Worm (Caenorhabditis elegans) whole organism, L2 larva: ENCODE data around the gene wip-1.

Experiments used
- egl-27 ChIP-seq: sonication (generic microtip); optimal IDR thresholded peaks from 3 replicates; lab custom pipeline; 2017; ENCODE audit warnings: missing biosample characterization, missing genetic modification reagents, missing genetic modification characterization
- lin-39 ChIP-seq: fragments of 150-350 bp; optimal IDR thresholded peaks from 2 replicates; lab custom pipeline; 2014; ENCODE audit warnings: missing biosample characterization, missing genetic modification reagents, missing genetic modification characterization
- lsy-2 ChIP-seq, 2 experiments: fragments of 150-350 bp in 1 of 2; sonication (generic microtip) in 1 of 2; optimal IDR thresholded peaks; 2 replicates each; lab custom pipeline; 2014 to 2017; ENCODE audit warnings: missing biosample characterization in 2 of 2, missing genetic modification characterization in 2 of 2
- mbf-1 ChIP-seq: sonication (generic microtip); optimal IDR thresholded peaks from 2 replicates; lab custom pipeline; 2017; ENCODE audit warnings: missing biosample characterization, missing genetic modification characterization
- nhr-11 ChIP-seq: fragments of 150-350 bp; optimal IDR thresholded peaks from 2 replicates; lab custom pipeline; 2014; ENCODE audit warnings: missing biosample characterization, missing genetic modification characterization
- nhr-25 ChIP-seq: fragments of 150-350 bp; sonication (generic microtip); optimal IDR thresholded peaks from 3 replicates; lab custom pipeline; 2014; ENCODE audit warnings: missing biosample characterization, missing genetic modification characterization
- nhr-6 ChIP-seq: fragments of 150-350 bp; optimal IDR thresholded peaks from 2 replicates; lab custom pipeline; 2014; ENCODE audit warnings: missing biosample characterization, missing genetic modification characterization
- skn-1 ChIP-seq: sonication (generic microtip); optimal IDR thresholded peaks from 2 replicates; lab custom pipeline; 2017; ENCODE audit warnings: missing biosample characterization, missing genetic modification characterization
- snpc-4 ChIP-seq: fragments of 150-350 bp; optimal IDR thresholded peaks from 2 replicates; lab custom pipeline; 2014; ENCODE audit warnings: missing biosample characterization, missing genetic modification characterization

DNA sequence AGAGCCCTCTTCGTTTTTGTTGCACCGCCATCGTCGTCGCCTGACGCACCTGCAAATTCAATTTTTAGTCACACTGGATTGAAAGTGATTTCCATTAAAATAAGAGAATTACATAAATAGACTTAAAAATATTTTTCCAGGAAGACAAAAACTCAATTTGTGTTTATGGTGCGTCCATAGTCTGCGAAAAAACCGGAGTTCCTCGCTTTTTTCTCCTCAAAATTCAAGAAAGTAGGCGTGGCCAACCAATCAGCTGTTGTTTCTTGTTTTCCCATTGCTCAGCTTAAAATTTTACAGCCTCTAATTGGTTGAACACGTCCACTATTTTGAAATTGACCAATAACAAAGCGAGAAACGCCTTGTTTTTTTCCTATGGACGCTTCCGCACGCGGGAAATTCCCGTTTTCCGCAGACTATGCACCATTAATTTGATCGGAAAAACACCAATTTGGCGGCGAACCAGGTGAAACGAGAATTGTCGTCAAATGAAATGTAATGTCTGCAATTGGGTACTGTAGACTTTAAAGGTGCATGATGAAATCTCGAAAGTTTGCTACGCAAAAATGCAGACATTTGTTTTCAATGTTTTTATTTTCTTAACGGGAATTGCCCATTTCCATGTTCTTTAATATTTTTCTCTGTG is 33.9 kb upstream of the wip-1 start, which contains the start of gene C27F2.7:
- TF ChIP-seq nhr-6 (tag; lab: Kevin White, UChicago), result no peak
- TF ChIP-seq mbf-1 (tag; lab: Kevin White, UChicago), result no peak
- TF ChIP-seq snpc-4 (tag; lab: Kevin White, UChicago), result no peak
- TF ChIP-seq lsy-2 (tag; optimal IDR thresholded peaks at IDR 0.05; lab: Kevin White, UChicago), result no peak
- TF ChIP-seq nhr-25 (tag; lab: Kevin White, UChicago), result no peak
- no peak for TF ChIP-seq skn-1 (tag; lab: Kevin White, UChicago)
- no peak for TF ChIP-seq lin-39 (tag; lab: Kevin White, UChicago)
- no peak for TF ChIP-seq nhr-11 (tag; lab: Kevin White, UChicago)
- no peak for TF ChIP-seq egl-27 (tag; lab: Kevin White, UChicago)
